Fruit fly (Drosophila melanogaster) whole organism, embryonic: ENCODE measurements around the gene lama.
A peak's percentile ranks its signal among the peaks of the same experiment; 100 is the strongest.

Experiments
- B-H1 ChIP-seq: fragments of 200-800 bp; sonication (Bioruptor generic); IDR thresholded peaks from 3 replicates; pipeline ENCODE4 v1.3.6; 2022; ENCODE audit warnings: missing biosample characterization, missing genetic modification characterization
- BtbVII ChIP-seq: fragments of 200-800 bp; sonication (Bioruptor generic); optimal IDR thresholded peaks from 3 replicates; lab custom pipeline; 2017; ENCODE audit warnings: missing biosample characterization, mild to moderate bottlenecking, missing genetic modification characterization
- C15 ChIP-seq: fragments of 200-800 bp; sonication (Bioruptor generic); IDR thresholded peaks from 3 replicates; pipeline ENCODE4 v1.3.6; 2022; ENCODE audit warnings: missing biosample characterization, missing genetic modification characterization
- CG10431 ChIP-seq: fragments of 200-800 bp; sonication (Bioruptor generic); optimal IDR thresholded peaks from 3 replicates; lab custom pipeline; 2018; ENCODE audit warnings: missing biosample characterization, mild to moderate bottlenecking, missing genetic modification characterization
- CG11504 ChIP-seq: fragments of 200-800 bp; sonication (Bioruptor generic); optimal IDR thresholded peaks from 3 replicates; lab custom pipeline; 2019; ENCODE audit warnings: missing biosample characterization, mild to moderate bottlenecking, missing genetic modification characterization, moderate library complexity
- CG11560 ChIP-seq: fragments of 200-800 bp; sonication (Bioruptor generic); IDR thresholded peaks from 3 replicates; pipeline ENCODE4 v1.3.6; 2022; ENCODE audit warnings: missing biosample characterization, missing genetic modification characterization
- CG12236 ChIP-seq: fragments of 200-800 bp; sonication (Bioruptor generic); optimal IDR thresholded peaks from 2 replicates; lab custom pipeline; 2016; ENCODE audit warnings: missing biosample characterization, missing genetic modification characterization
- CG12659 ChIP-seq: fragments of 200-800 bp; sonication (Bioruptor generic); optimal IDR thresholded peaks from 3 replicates; lab custom pipeline; 2017; ENCODE audit warnings: mild to moderate bottlenecking, missing biosample characterization, missing genetic modification reagents, missing genetic modification characterization
- CG15011 ChIP-seq: fragments of 200-800 bp; sonication (Bioruptor generic); optimal IDR thresholded peaks from 3 replicates; lab custom pipeline; 2018; ENCODE audit warnings: missing biosample characterization, mild to moderate bottlenecking, missing genetic modification characterization
- CG15073 ChIP-seq: fragments of 200-800 bp; sonication (Bioruptor generic); optimal IDR thresholded peaks from 2 replicates; lab custom pipeline; 2016; ENCODE audit warnings: missing biosample characterization, missing genetic modification characterization
- CG2712 ChIP-seq: fragments of 200-800 bp; optimal IDR thresholded peaks from 3 replicates; lab custom pipeline; 2019; ENCODE audit warnings: missing biosample characterization, mild to moderate bottlenecking, missing genetic modification characterization, moderate library complexity
- CG32772 ChIP-seq: fragments of 200-800 bp; sonication (Bioruptor generic); IDR thresholded peaks from 2 replicates; pipeline ENCODE4 v1.3.6; 2022; ENCODE audit warnings: missing biosample characterization, missing genetic modification characterization
- CG4617 ChIP-seq: fragments of 200-800 bp; sonication (Bioruptor generic); optimal IDR thresholded peaks from 3 replicates; lab custom pipeline; 2016; ENCODE audit warnings: missing biosample characterization, missing genetic modification characterization, borderline replicate concordance
- CG4730 ChIP-seq: fragments of 200-800 bp; sonication (Bioruptor generic); IDR thresholded peaks from 2 replicates; pipeline ENCODE4 v1.3.6; 2022; ENCODE audit warnings: missing biosample characterization, missing genetic modification characterization
- CG6683 ChIP-seq: fragments of 200-800 bp; sonication (Bioruptor generic); optimal IDR thresholded peaks from 2 replicates; lab custom pipeline; 2017; ENCODE audit warnings: missing biosample characterization, mild to moderate bottlenecking, missing genetic modification characterization, missing genetic modification reagents
- CG9797 ChIP-seq: fragments of 200-800 bp; sonication (Bioruptor generic); optimal IDR thresholded peaks from 3 replicates; lab custom pipeline; 2018; ENCODE audit warnings: missing biosample characterization, mild to moderate bottlenecking, missing genetic modification characterization
- D19A ChIP-seq: fragments of 200-800 bp; optimal IDR thresholded peaks from 3 replicates; lab custom pipeline; 2019; ENCODE audit warnings: missing biosample characterization, mild to moderate bottlenecking, missing genetic modification characterization, moderate library complexity
- Deaf1 ChIP-seq: fragments of 200-800 bp; optimal IDR thresholded peaks from 3 replicates; lab custom pipeline; 2019; ENCODE audit warnings: missing biosample characterization, mild to moderate bottlenecking, missing genetic modification characterization, moderate library complexity
- Dek ChIP-seq: fragments of 200-800 bp; sonication (Bioruptor generic); optimal IDR thresholded peaks from 3 replicates; lab custom pipeline; 2019; ENCODE audit warnings: missing biosample characterization, mild to moderate bottlenecking, missing genetic modification characterization, moderate library complexity
- Drgx ChIP-seq: fragments of 200-800 bp; sonication (Bioruptor generic); IDR thresholded peaks from 2 replicates; pipeline ENCODE4 v1.3.6; 2022; ENCODE audit warnings: missing biosample characterization, missing genetic modification characterization
- Fer3 ChIP-seq: fragments of 200-800 bp; sonication (Bioruptor generic); optimal IDR thresholded peaks from 2 replicates; lab custom pipeline; 2018; ENCODE audit warnings: missing biosample characterization, mild to moderate bottlenecking, missing genetic modification characterization, moderate library complexity
- Hand ChIP-seq: fragments of 200-800 bp; sonication (Bioruptor generic); optimal IDR thresholded peaks from 2 replicates; lab custom pipeline; 2017; ENCODE audit warnings: mild to moderate bottlenecking, missing biosample characterization, missing genetic modification reagents, missing genetic modification characterization
- Med ChIP-seq: fragments of 200-800 bp; sonication (Bioruptor generic); peaks from one replicate; lab custom pipeline; 2016; ENCODE audit warnings: missing biosample characterization, missing genetic modification characterization, mild to moderate bottlenecking, inconsistent platforms, moderate library complexity
- Ssrp ChIP-seq: fragments of 200-800 bp; sonication (Bioruptor generic); optimal IDR thresholded peaks from 2 replicates; lab custom pipeline; 2018; ENCODE audit warnings: missing biosample characterization, mild to moderate bottlenecking, missing genetic modification characterization, moderate library complexity
- al ChIP-seq: fragments of 200-800 bp; sonication (Bioruptor generic); IDR thresholded peaks from 2 replicates; pipeline ENCODE4 v1.3.6; 2022; ENCODE audit warnings: missing biosample characterization, missing genetic modification characterization
- ap ChIP-seq: fragments of 200-800 bp; sonication (Bioruptor generic); IDR thresholded peaks from 2 replicates; pipeline ENCODE4 v1.3.6; 2022; ENCODE audit warnings: missing biosample characterization, missing genetic modification characterization
- bcd ChIP-seq: fragments of 200-800 bp; sonication (Bioruptor generic); optimal IDR thresholded peaks from 2 replicates; lab custom pipeline; 2017; ENCODE audit warnings: missing biosample characterization, mild to moderate bottlenecking, missing genetic modification characterization
- emc ChIP-seq: fragments of 200-800 bp; sonication (Bioruptor generic); optimal IDR thresholded peaks from 2 replicates; lab custom pipeline; 2016; ENCODE audit warnings: missing biosample characterization, missing genetic modification characterization
- gem ChIP-seq: fragments of 200-800 bp; sonication (Bioruptor generic); optimal IDR thresholded peaks from 2 replicates; lab custom pipeline; 2019; ENCODE audit warnings: missing biosample characterization, mild to moderate bottlenecking, missing genetic modification characterization, moderate library complexity
- kay ChIP-seq: fragments of 200-800 bp; sonication (Bioruptor generic); optimal IDR thresholded peaks from 2 replicates; lab custom pipeline; 2016; ENCODE audit warnings: missing biosample characterization, missing genetic modification characterization
- nmo ChIP-seq: fragments of 200-800 bp; sonication (Bioruptor generic); optimal IDR thresholded peaks from 2 replicates; lab custom pipeline; 2018; ENCODE audit warnings: missing biosample characterization, mild to moderate bottlenecking, missing genetic modification characterization, moderate library complexity
- nom ChIP-seq: fragments of 200-800 bp; sonication (Bioruptor generic); optimal IDR thresholded peaks from 2 replicates; lab custom pipeline; 2017; ENCODE audit warnings: missing biosample characterization, missing genetic modification characterization, mild to moderate bottlenecking, moderate library complexity, missing genetic modification reagents
- row ChIP-seq: fragments of 200-800 bp; sonication (Bioruptor generic); IDR thresholded peaks from 3 replicates; pipeline ENCODE4 v1.3.6; 2022; ENCODE audit warnings: missing biosample characterization, missing genetic modification characterization
- salm ChIP-seq: fragments of 200-800 bp; sonication (Bioruptor generic); optimal IDR thresholded peaks from 2 replicates; lab custom pipeline; 2018; ENCODE audit warnings: missing biosample characterization, mild to moderate bottlenecking, missing genetic modification characterization
- sens ChIP-seq: fragments of 200-800 bp; sonication (Bioruptor generic); peaks from one replicate; lab custom pipeline; 2016; ENCODE audit warnings: missing biosample characterization, missing genetic modification characterization
- so ChIP-seq: fragments of 200-800 bp; sonication (Bioruptor generic); IDR thresholded peaks from 3 replicates; pipeline ENCODE4 v1.3.6; 2022; ENCODE audit warnings: missing biosample characterization, missing genetic modification characterization
- tll ChIP-seq, 2 experiments: fragments of 200-800 bp in 1 of 2; fragments of >200 bp in 1 of 2; sonication (Bioruptor generic) in 1 of 2; optimal IDR thresholded peaks; 2 replicates each; lab custom pipeline; 2017 to 2019; ENCODE audit warnings: missing biosample characterization in 2 of 2, missing genetic modification characterization in 2 of 2, mild to moderate bottlenecking in 1 of 2, moderate library complexity in 1 of 2
- trh ChIP-seq: fragments of 200-800 bp; sonication (Bioruptor generic); optimal IDR thresholded peaks from 2 replicates; lab custom pipeline; 2016; ENCODE audit warnings: missing biosample characterization, missing genetic modification characterization
- zf30C ChIP-seq: fragments of 200-800 bp; sonication (Bioruptor generic); optimal IDR thresholded peaks from 3 replicates; lab custom pipeline; 2018; ENCODE audit warnings: missing biosample characterization, mild to moderate bottlenecking, missing genetic modification characterization

lama gene

dm6 chr3L:5351348-5351850, 4.3 kb downstream of the lama start:
- no peak for TF ChIP-seq kay (GFP tag; lab: Kevin White, UChicago)
- TF ChIP-seq gem = peak; percentile 5
- TF ChIP-seq Med (GFP tag; lab: Kevin White, UChicago) = peak; percentile 22
- peak; percentile 93 for TF ChIP-seq Deaf1 (tag; lab: Kevin White, UChicago)
- peak; percentile 56 for TF ChIP-seq sens (GFP tag; lab: Kevin White, UChicago)
- TF ChIP-seq tll (GFP tag; optimal IDR thresholded peaks at IDR 0.05; lab: Kevin White, UChicago) = peak in 1 of 2 experiments; percentile 17
- no peak for TF ChIP-seq nmo
- TF ChIP-seq, all 482 proteins: peak for 5

- TF ChIP-seq BtbVII (GFP tag; lab: Kevin White, UChicago) = no peak
- peak; percentile 13 for TF ChIP-seq CG2712
- 0 out of 2 replicates have a peak, but pooled peaks have one; percentile 12 for TF ChIP-seq CG4730
- TF ChIP-seq so (GFP tag; lab: Robert Waterston, UW) = no peak
- 0 out of 2 replicates have a peak, but pooled peaks have one; percentile 6 for TF ChIP-seq ap (GFP tag; lab: Robert Waterston, UW)
- no peak for TF ChIP-seq C15 (GFP tag; lab: Robert Waterston, UW)
- TF ChIP-seq al (GFP tag; lab: Robert Waterston, UW) = no peak
- no peak for TF ChIP-seq salm
- no peak for TF ChIP-seq CG32772 (GFP tag; lab: Robert Waterston, UW)
- TF ChIP-seq bcd (GFP tag; lab: Kevin White, UChicago) = no peak
- TF ChIP-seq nom (GFP tag; lab: Kevin White, UChicago) = no peak
- no peak for TF ChIP-seq CG15073
- no peak for TF ChIP-seq CG6683 (GFP tag; lab: Kevin White, UChicago)
- TF ChIP-seq Hand (GFP tag; lab: Kevin White, UChicago) = no peak
- no peak for TF ChIP-seq CG11560 (tag; lab: Robert Waterston, UW)
- TF ChIP-seq Deaf1 (tag; lab: Kevin White, UChicago) = no peak
- TF ChIP-seq CG12236 (GFP tag; lab: Kevin White, UChicago) = no peak
- no peak for TF ChIP-seq B-H1 (GFP tag; lab: Robert Waterston, UW)
- TF ChIP-seq zf30C (GFP tag; lab: Kevin White, UChicago) = no peak
- no peak for TF ChIP-seq row
- TF ChIP-seq Fer3 = no peak
- TF ChIP-seq trh (GFP tag; lab: Kevin White, UChicago) = no peak
- TF ChIP-seq CG15011 (GFP tag; lab: Kevin White, UChicago) = no peak
- peak; percentile 46; the same call in 1 of the 2 replicates for TF ChIP-seq Drgx
- no peak for TF ChIP-seq Dek
- no peak for TF ChIP-seq CG9797
- TF ChIP-seq Med (GFP tag; lab: Kevin White, UChicago) = peak; percentile 58
- TF ChIP-seq CG12659 (GFP tag; lab: Kevin White, UChicago) = no peak
- TF ChIP-seq sens (GFP tag; lab: Kevin White, UChicago) = peak; percentile 18
- no peak for TF ChIP-seq CG4617 (GFP tag; lab: Kevin White, UChicago)
- no peak for TF ChIP-seq D19A (tag; lab: Kevin White, UChicago)
- TF ChIP-seq emc (GFP tag; lab: Kevin White, UChicago) = no peak
- no peak for TF ChIP-seq CG11504 (tag; lab: Kevin White, UChicago)
- TF ChIP-seq CG10431 (GFP tag; lab: Kevin White, UChicago) = no peak
- no peak for TF ChIP-seq Ssrp (tag; lab: Kevin White, UChicago)
- TF ChIP-seq, all 482 proteins: peak for 6
Observed at dm6 chr3L:5349751-5350310, 5.9 kb downstream of the lama start.
